Fruit fly (Drosophila melanogaster): ENCODE data around the gene ph-p.

The ph-p gene

dm6 chrX:2136831-2137452, 1.2 kb downstream of the ph-p start (continued):
- peak; percentile 100 for TF ChIP-seq CG8119 (GFP tag; IDR thresholded peaks at IDR 0.05)
- peak; percentile 99 for TF ChIP-seq Smox (GFP tag; optimal IDR thresholded peaks at IDR 0.05)
- TF ChIP-seq fkh (GFP tag; optimal IDR thresholded peaks at IDR 0.05), result peak; percentile 99
- peak; percentile 100 for TF ChIP-seq CG32006 (GFP tag; optimal IDR thresholded peaks at IDR 0.05)
- TF ChIP-seq CG11762 (GFP tag; optimal IDR thresholded peaks at IDR 0.05; ENCODE audit: insufficient read depth), result peak; percentile 99
- TF ChIP-seq Gug (GFP tag; IDR thresholded peaks at IDR 0.05), result peak; percentile 100
- peak; percentile 99 for TF ChIP-seq dsx (GFP tag; optimal IDR thresholded peaks at IDR 0.05; ENCODE audit: poor library complexity, severe bottlenecking)
- TF ChIP-seq Sox15 (GFP tag; optimal IDR thresholded peaks at IDR 0.05), result peak; percentile 100
- peak; percentile 99 for TF ChIP-seq vri (GFP tag; optimal IDR thresholded peaks at IDR 0.05)
- peak; percentile 99 for TF ChIP-seq CG8632 (GFP tag; optimal IDR thresholded peaks at IDR 0.05)
- peak; percentile 98 for TF ChIP-seq CG6808 (GFP tag; optimal IDR thresholded peaks at IDR 0.05)
- TF ChIP-seq CG3032 (tag; optimal IDR thresholded peaks at IDR 0.05), result peak; percentile 100
- TF ChIP-seq CG11902 (GFP tag; optimal IDR thresholded peaks at IDR 0.05), result peak; percentile 100
- TF ChIP-seq ss (GFP tag; optimal IDR thresholded peaks at IDR 0.05), result peak; percentile 99
- TF ChIP-seq CG10631 (GFP tag; optimal IDR thresholded peaks at IDR 0.05), result peak; percentile 100
- peak; percentile 99 for TF ChIP-seq CG4318 (GFP tag; optimal IDR thresholded peaks at IDR 0.05)

dm6 chrX:2135868-2136787, 2.0 kb downstream of the ph-p start:
- TF ChIP-seq CG1621 (tag; optimal IDR thresholded peaks at IDR 0.05) (no peak), Smox (GFP tag; optimal IDR thresholded peaks at IDR 0.05) (no peak), Sox14 (GFP tag; optimal IDR thresholded peaks at IDR 0.05) (no peak), achi (GFP tag; optimal IDR thresholded peaks at IDR 0.05) (no peak), ss (GFP tag; optimal IDR thresholded peaks at IDR 0.05) (peak in 1 of 2 experiments; percentile 94), CG11294 (GFP tag; IDR thresholded peaks at IDR 0.05) (peak; percentile 58), CG8119 (GFP tag; IDR thresholded peaks at IDR 0.05) (0 out of 3 replicates have a peak, but pooled peaks have one; percentile 12), OdsH (GFP tag; optimal IDR thresholded peaks at IDR 0.05) (peak; percentile 26), Eip93F (GFP tag; optimal IDR thresholded peaks at IDR 0.05) (no peak), CG3032 (tag; optimal IDR thresholded peaks at IDR 0.05) (no peak), Ets96B (tag; optimal IDR thresholded peaks at IDR 0.05) (no peak), CG6854 (GFP tag; optimal IDR thresholded peaks at IDR 0.05) (no peak), Sox15 (GFP tag; optimal IDR thresholded peaks at IDR 0.05) (peak; percentile 31), fkh (GFP tag; optimal IDR thresholded peaks at IDR 0.05) (peak; percentile 44), pdm3 (GFP tag; optimal IDR thresholded peaks at IDR 0.05) (peak; percentile 14), Hr38 (GFP tag; optimal IDR thresholded peaks at IDR 0.05) (no peak), CG15336 (GFP tag; IDR thresholded peaks at IDR 0.05) (peak; percentile 61; the same call in 1 of the 2 replicates), CG6163 (GFP tag; IDR thresholded peaks at IDR 0.05) (peak; percentile 23; the same call in 2 of the 3 replicates), CG7368 (GFP tag; optimal IDR thresholded peaks at IDR 0.05) (peak; percentile 17), esn (GFP tag; optimal IDR thresholded peaks at IDR 0.05) (no peak), CG34406 (GFP tag; optimal IDR thresholded peaks at IDR 0.05) (no peak), CG11762 (GFP tag; optimal IDR thresholded peaks at IDR 0.05; ENCODE audit: insufficient read depth) (no peak), fd85E (GFP tag; optimal IDR thresholded peaks at IDR 0.05) (no peak), CG8632 (GFP tag; optimal IDR thresholded peaks at IDR 0.05) (no peak), CG8319 (GFP tag; optimal IDR thresholded peaks at IDR 0.05) (no peak), Lpt (GFP tag; optimal IDR thresholded peaks at IDR 0.05) (no peak), CG4318 (GFP tag; optimal IDR thresholded peaks at IDR 0.05) (peak; percentile 1), lz (GFP tag; optimal IDR thresholded peaks at IDR 0.05) (peak; percentile 26), Hr39 (GFP tag; optimal IDR thresholded peaks at IDR 0.05) (peak; percentile 46), vri (GFP tag; optimal IDR thresholded peaks at IDR 0.05) (no peak), Sox102F (GFP tag; optimal IDR thresholded peaks at IDR 0.05) (no peak), spab (GFP tag; optimal IDR thresholded peaks at IDR 0.05) (no peak), dsx (GFP tag; optimal IDR thresholded peaks at IDR 0.05; ENCODE audit: poor library complexity, severe bottlenecking) (no peak), eg (GFP tag; IDR thresholded peaks at IDR 0.05) (no peak), salr (GFP tag; optimal IDR thresholded peaks at IDR 0.05) (no peak), CG32006 (GFP tag; optimal IDR thresholded peaks at IDR 0.05) (peak; percentile 16), Ets21C (GFP tag; optimal IDR thresholded peaks at IDR 0.05) (no peak), CG6792 (GFP tag; optimal IDR thresholded peaks at IDR 0.05) (no peak), topi (GFP tag; optimal IDR thresholded peaks at IDR 0.05) (no peak), dac (GFP tag; optimal IDR thresholded peaks at IDR 0.05) (no peak), CG10631 (GFP tag; optimal IDR thresholded peaks at IDR 0.05) (peak; percentile 39)

Measured in whole organism, prepupa.